Fruit fly (Drosophila melanogaster): ENCODE data around the gene Rcd-1.

The Rcd-1 gene

DNA sequence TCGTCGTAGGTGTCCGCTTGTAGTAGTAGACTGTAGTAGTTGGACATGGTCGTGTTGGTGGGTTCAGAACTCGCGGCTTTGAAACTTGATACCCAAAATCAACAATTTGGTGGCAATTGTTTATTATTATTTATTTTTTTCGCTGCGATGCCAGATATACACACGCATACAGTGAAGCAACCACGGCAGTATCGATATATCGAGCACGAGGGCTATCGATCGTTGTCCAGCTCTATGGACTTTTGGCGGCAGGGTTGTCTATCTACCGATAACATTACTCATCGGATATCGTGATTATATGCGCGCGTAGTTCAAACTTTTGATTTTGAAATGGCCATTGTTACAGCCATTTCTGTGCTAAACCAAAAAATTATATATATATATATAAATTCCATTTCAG is 36.9 kb upstream of the Rcd-1 start, which contains the start of gene CG14220 (continued):
- TF ChIP-seq CG9215 (GFP tag; IDR thresholded peaks at IDR 0.05) (no peak), CG31224 (GFP tag; IDR thresholded peaks at IDR 0.05) (no peak), CG3838 (GFP tag; optimal IDR thresholded peaks at IDR 0.05) (no peak), CG31365 (tag; optimal IDR thresholded peaks at IDR 0.05) (no peak), CG4328 (GFP tag; optimal IDR thresholded peaks at IDR 0.05) (no peak), CG4820 (GFP tag; optimal IDR thresholded peaks at IDR 0.05) (no peak), vfl (GFP tag; optimal IDR thresholded peaks at IDR 0.05) (no peak), Hey (tag; optimal IDR thresholded peaks at IDR 0.05) (no peak), Dip2 (GFP tag; IDR thresholded peaks at IDR 0.05) (no peak), CG12071 (GFP tag; optimal IDR thresholded peaks at IDR 0.05) (no peak), br (optimal IDR thresholded peaks at IDR 0.05) (no peak), CG7987 (GFP tag; optimal IDR thresholded peaks at IDR 0.05) (peak; percentile 26), CG17829 (tag; optimal IDR thresholded peaks at IDR 0.05) (peak; percentile 37), CG33557 (GFP tag; optimal IDR thresholded peaks at IDR 0.05) (no peak), fd3F (GFP tag; optimal IDR thresholded peaks at IDR 0.05) (no peak), ttk (GFP tag; IDR thresholded peaks at IDR 0.05) (no peak), trh (GFP tag; optimal IDR thresholded peaks at IDR 0.05) (no peak), CG9876 (GFP tag; optimal IDR thresholded peaks at IDR 0.05) (no peak), Dek (tag; optimal IDR thresholded peaks at IDR 0.05) (peak; percentile 13), Sry-β (GFP tag; optimal IDR thresholded peaks at IDR 0.05) (no peak), Meics (GFP tag; optimal IDR thresholded peaks at IDR 0.05) (peak; percentile 12), otp (GFP tag; IDR thresholded peaks at IDR 0.05) (no peak), CrebB (tag; optimal IDR thresholded peaks at IDR 0.05) (no peak), zfh1 (GFP tag; IDR thresholded peaks at IDR 0.05) (0 out of 3 replicates have a peak, but pooled peaks have one; percentile 16), CG2116 (GFP tag; optimal IDR thresholded peaks at IDR 0.05) (peak; percentile 98), H2.0 (GFP tag; IDR thresholded peaks at IDR 0.05) (no peak), dan (GFP tag; IDR thresholded peaks at IDR 0.05) (no peak), luna (GFP tag; optimal IDR thresholded peaks at IDR 0.05) (no peak), CG11696 (GFP tag; IDR thresholded peaks at IDR 0.05) (no peak), CG7963 (GFP tag; IDR thresholded peaks at IDR 0.05; ENCODE audit: partially characterized antibody) (peak; percentile 94), CG12391 (tag; optimal IDR thresholded peaks at IDR 0.05) (peak; percentile 19), CG12104 (GFP tag; optimal IDR thresholded peaks at IDR 0.05) (no peak), CG7839 (tag; optimal IDR thresholded peaks at IDR 0.05) (no peak), cg (GFP tag; optimal IDR thresholded peaks at IDR 0.05) (peak; percentile 60), jing (GFP tag; optimal IDR thresholded peaks at IDR 0.05) (no peak), ewg (GFP tag; optimal IDR thresholded peaks at IDR 0.05) (no peak), CG15479 (GFP tag; optimal IDR thresholded peaks at IDR 0.05) (no peak), sob (GFP tag; IDR thresholded peaks at IDR 0.05) (0 out of 2 replicates have a peak, but pooled peaks have one; percentile 5), ase (GFP tag; IDR thresholded peaks at IDR 0.05) (no peak), CG17361 (GFP tag; IDR thresholded peaks at IDR 0.05) (no peak), kah (GFP tag; optimal IDR thresholded peaks at IDR 0.05) (no peak), chinmo (GFP tag; IDR thresholded peaks at IDR 0.05; ENCODE audit: partially characterized antibody) (peak; percentile 93), chm (GFP tag; IDR thresholded peaks at IDR 0.05) (no peak), Hand (GFP tag; optimal IDR thresholded peaks at IDR 0.05) (no peak), slou (GFP tag; optimal IDR thresholded peaks at IDR 0.05) (no peak), emc (GFP tag; optimal IDR thresholded peaks at IDR 0.05) (no peak), CG13624 (GFP tag; optimal IDR thresholded peaks at IDR 0.05) (peak; percentile 7), CG8944 (GFP tag; optimal IDR thresholded peaks at IDR 0.05) (no peak), Lim3 (GFP tag; IDR thresholded peaks at IDR 0.05) (no peak), amos (GFP tag; IDR thresholded peaks at IDR 0.05; ENCODE audit: partially characterized antibody) (peak; percentile 95), sim (GFP tag; IDR thresholded peaks at IDR 0.05) (no peak), CG18476 (GFP tag; optimal IDR thresholded peaks at IDR 0.05) (no peak)

All from whole organism, embryonic.